Fruit fly (Drosophila melanogaster): ENCODE measurements around the gene CG18585.
A peak's percentile ranks its signal among the peaks of the same experiment; 100 is the strongest.

CG18585 gene

DNA sequence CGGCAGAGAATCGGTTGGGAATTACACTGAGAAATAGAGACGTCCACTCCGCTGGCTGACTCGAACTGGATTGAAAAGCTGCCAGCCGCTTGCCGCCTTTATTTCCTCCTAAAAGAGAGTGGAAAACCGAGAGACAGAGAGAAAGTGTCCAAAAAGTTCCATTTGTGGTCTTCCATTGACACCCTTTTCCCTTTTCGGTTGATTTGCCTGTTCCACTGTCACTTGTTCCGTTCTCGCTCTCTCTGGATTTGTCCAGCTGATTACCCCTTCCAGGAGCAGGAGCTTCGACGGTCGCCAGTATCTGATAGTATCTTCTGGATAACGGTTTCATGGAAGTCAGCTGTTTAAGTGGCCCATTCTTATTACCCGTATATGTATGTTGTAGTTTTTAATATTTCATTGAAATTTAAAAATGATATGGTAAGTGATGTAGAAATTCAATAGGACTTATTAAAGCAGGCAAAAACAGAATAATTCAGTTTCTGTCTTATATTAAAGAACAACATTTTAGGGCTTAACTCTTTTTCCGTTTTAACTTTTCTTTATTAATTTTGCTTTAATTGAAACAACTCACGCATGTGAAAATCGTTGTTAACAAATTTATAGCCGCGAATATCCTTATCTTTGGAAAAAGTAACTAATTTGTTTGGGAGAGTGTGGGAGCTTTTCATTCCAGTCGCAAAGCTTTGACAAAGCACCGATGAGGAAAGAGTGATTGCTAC, 15.7 kb downstream of the CG18585 start, which contains the start of gene Slob:
Gene Slob, minus strand, starts transcription at position 51 of the 722 bp plus-strand sequence.
- no peak for TF ChIP-seq CG13204 (GFP tag; optimal IDR thresholded peaks at IDR 0.05)
- TF ChIP-seq CG8159 (tag; optimal IDR thresholded peaks at IDR 0.05): peak; percentile 2
- no peak for TF ChIP-seq EcR (GFP tag; optimal IDR thresholded peaks at IDR 0.05)
- TF ChIP-seq fd96Ca (GFP tag; IDR thresholded peaks at IDR 0.05): no peak
- TF ChIP-seq Pif1B (GFP tag; optimal IDR thresholded peaks at IDR 0.05): no peak
- no peak for TF ChIP-seq CG9948 (tag; optimal IDR thresholded peaks at IDR 0.05)
- TF ChIP-seq Ets98B (GFP tag; IDR thresholded peaks at IDR 0.05): no peak
- no peak for TF ChIP-seq CG34367 (tag; optimal IDR thresholded peaks at IDR 0.05)

DNA sequence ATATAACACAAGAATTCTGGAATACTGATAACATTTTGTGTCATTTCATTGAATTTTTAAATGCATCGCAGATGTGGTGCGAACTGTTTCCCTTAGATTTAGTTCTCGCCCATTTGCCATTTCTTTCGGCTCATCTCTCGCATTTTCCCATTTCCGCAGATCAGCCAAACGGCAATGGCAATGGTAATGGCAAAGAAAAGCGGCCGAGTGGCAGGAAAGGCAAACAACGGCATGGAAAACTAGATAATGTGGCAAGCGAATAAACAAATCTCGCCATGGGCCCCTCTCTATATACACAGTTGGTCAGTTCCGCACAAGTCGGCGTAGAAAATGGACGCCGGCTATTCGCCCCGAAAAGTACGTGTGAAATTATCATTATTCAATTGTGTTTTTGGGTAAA, 25.1 kb downstream of the CG18585 start, which contains the start of gene Myo28B1:
Gene Myo28B1, plus strand, starts transcription at position 301 of the 400 bp plus-strand sequence.
- TF ChIP-seq rn (GFP tag; IDR thresholded peaks at IDR 0.05) (no peak), CG8159 (tag; optimal IDR thresholded peaks at IDR 0.05) (no peak), CG13204 (GFP tag; optimal IDR thresholded peaks at IDR 0.05) (no peak), gl (tag; optimal IDR thresholded peaks at IDR 0.05) (no peak), EcR (GFP tag; optimal IDR thresholded peaks at IDR 0.05) (no peak), D1 (tag; optimal IDR thresholded peaks at IDR 0.05) (no peak), fd96Ca (GFP tag; IDR thresholded peaks at IDR 0.05) (no peak)

DNA sequence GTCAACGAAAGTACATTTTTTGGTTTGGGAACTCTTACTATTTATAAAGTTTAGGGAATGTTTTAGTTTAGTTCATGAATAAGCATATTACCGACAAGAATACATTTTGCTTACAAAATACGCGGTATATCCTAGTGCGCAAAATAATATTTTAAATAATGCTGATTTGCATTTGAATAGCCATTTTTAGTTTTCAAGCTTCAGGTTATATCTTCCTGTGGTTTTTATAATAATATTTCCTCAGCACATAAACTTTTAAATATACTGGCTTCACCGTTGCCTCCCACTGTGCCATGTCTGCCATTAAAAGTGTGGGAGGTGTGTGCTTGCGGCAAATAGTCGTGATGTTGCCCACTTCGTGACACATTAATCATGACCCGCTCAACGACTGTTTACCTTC, 30.8 kb downstream of the CG18585 start:
- no peak for TF ChIP-seq CG32121 (GFP tag; IDR thresholded peaks at IDR 0.05)
- no peak for TF ChIP-seq CG8159 (tag; optimal IDR thresholded peaks at IDR 0.05)
- no peak for TF ChIP-seq CG8301 (tag; optimal IDR thresholded peaks at IDR 0.05)
- no peak for TF ChIP-seq CG15710 (tag; optimal IDR thresholded peaks at IDR 0.05)
- no peak for TF ChIP-seq CG12605 (GFP tag; IDR thresholded peaks at IDR 0.05)
- TF ChIP-seq CG13204 (GFP tag; optimal IDR thresholded peaks at IDR 0.05): no peak
- no peak for TF ChIP-seq Pif1B (GFP tag; optimal IDR thresholded peaks at IDR 0.05)
- TF ChIP-seq Pif1A (GFP tag; optimal IDR thresholded peaks at IDR 0.05): no peak
- TF ChIP-seq D1 (tag; optimal IDR thresholded peaks at IDR 0.05): no peak
- TF ChIP-seq gl (tag; optimal IDR thresholded peaks at IDR 0.05): no peak
- TF ChIP-seq EcR (GFP tag; optimal IDR thresholded peaks at IDR 0.05): no peak
- TF ChIP-seq Ets98B (GFP tag; IDR thresholded peaks at IDR 0.05): no peak
- no peak for TF ChIP-seq CG17806 (tag; optimal IDR thresholded peaks at IDR 0.05)
- no peak for TF ChIP-seq Snoo (tag; optimal IDR thresholded peaks at IDR 0.05)
- no peak for TF ChIP-seq CG34367 (tag; optimal IDR thresholded peaks at IDR 0.05)
- no peak for TF ChIP-seq CG14655 (GFP tag; optimal IDR thresholded peaks at IDR 0.05)
- no peak for TF ChIP-seq fd96Ca (GFP tag; IDR thresholded peaks at IDR 0.05)
- no peak for TF ChIP-seq CG4496 (GFP tag; IDR thresholded peaks at IDR 0.05)

DNA sequence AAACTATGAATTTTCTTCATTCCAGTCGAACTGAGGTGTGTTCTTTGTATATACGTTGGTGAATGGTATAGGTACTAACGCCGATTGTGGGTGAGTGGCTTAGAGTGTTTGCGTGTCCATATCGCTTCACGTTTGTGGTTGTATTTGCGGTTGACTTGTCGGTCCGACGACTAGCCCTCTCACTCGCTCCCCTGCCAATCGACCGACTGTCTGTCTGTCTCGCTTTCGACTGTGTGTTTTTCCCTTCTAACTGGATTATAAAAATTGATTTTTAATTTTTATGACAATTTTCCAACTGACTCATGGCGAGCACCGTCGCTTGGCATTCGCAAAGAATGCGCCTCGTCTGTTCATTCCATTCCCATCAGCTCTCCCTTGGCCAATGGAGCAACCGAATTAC, 31.3 kb downstream of the CG18585 start:
- TF ChIP-seq fd96Ca (GFP tag; IDR thresholded peaks at IDR 0.05) (no peak), CG34367 (tag; optimal IDR thresholded peaks at IDR 0.05) (no peak), D1 (tag; optimal IDR thresholded peaks at IDR 0.05) (no peak), CG14655 (GFP tag; optimal IDR thresholded peaks at IDR 0.05) (no peak), CG15710 (tag; optimal IDR thresholded peaks at IDR 0.05) (no peak), rn (GFP tag; IDR thresholded peaks at IDR 0.05) (no peak), CG8301 (tag; optimal IDR thresholded peaks at IDR 0.05) (no peak)

DNA sequence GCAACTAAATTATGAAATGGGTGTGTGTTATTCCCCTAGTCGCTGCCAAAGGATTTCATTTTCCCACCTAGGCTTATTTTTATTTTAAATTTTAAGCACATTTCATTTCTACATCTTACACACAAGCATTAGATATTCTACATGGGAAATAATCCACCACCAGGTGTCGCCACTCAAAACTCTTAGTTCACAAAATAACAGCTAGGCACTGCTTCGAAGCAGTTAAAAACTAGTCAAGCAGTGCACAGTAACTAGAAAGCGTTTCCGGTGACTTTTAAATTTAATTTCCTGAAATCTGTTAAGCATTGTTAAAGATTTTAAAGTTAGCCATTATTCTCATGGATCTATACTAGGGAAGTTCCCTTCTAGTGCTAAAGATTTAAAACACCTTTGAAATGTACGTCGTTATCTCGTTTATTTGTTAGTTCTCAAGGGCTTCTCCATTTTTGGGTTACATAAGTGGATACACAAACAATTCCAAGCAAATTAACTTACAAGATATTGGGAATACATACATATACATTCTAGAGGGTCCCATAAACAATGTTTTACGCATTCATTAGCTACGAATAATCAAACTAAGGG, 49.2 kb downstream of the CG18585 start:
- no peak for TF ChIP-seq CG14655 (GFP tag; optimal IDR thresholded peaks at IDR 0.05)
- TF ChIP-seq rn (GFP tag; IDR thresholded peaks at IDR 0.05): peak; percentile 50; the same call in 1 of the 2 replicates
- peak; percentile 6; the same call in 1 of the 2 replicates for TF ChIP-seq Ets98B (GFP tag; IDR thresholded peaks at IDR 0.05)
- TF ChIP-seq CG4496 (GFP tag; IDR thresholded peaks at IDR 0.05): peak; percentile 82; the same call in 1 of the 3 replicates

Data from whole organism, pupa.